Fruit fly (Drosophila melanogaster) whole organism, wandering third instar larva: ENCODE measurements around the gene Mdh2.

Source experiments
- Abd-B ChIP-seq: fragments of >200 bp; optimal IDR thresholded peaks from 2 replicates; lab custom pipeline; 2017; ENCODE audit warnings: missing biosample characterization, missing genetic modification characterization
- CG32264 ChIP-seq: fragments of 200-800 bp; sonication (Bioruptor generic); optimal IDR thresholded peaks from 2 replicates; lab custom pipeline; 2016; ENCODE audit warnings: missing biosample characterization, missing genetic modification characterization
- CrebA ChIP-seq: fragments of 200-800 bp; sonication (Bioruptor generic); optimal IDR thresholded peaks from 2 replicates; lab custom pipeline; 2016; ENCODE audit warnings: missing biosample characterization, mild to moderate bottlenecking, missing genetic modification characterization, borderline replicate concordance
- Dfd ChIP-seq: fragments of >200 bp; optimal IDR thresholded peaks from 2 replicates; lab custom pipeline; 2017; ENCODE audit warnings: missing biosample characterization, missing genetic modification characterization
- Dif ChIP-seq: fragments of 200-275, 200-300 bp; sonication (Bioruptor generic); optimal IDR thresholded peaks from 2 replicates; lab custom pipeline; 2018; ENCODE audit warnings: missing biosample characterization, missing genetic modification characterization; ENCODE audit not compliant: partially characterized antibody
- GATAd ChIP-seq: sonication (Bioruptor generic); optimal IDR thresholded peaks from 2 replicates; lab custom pipeline; 2016; ENCODE audit warnings: missing biosample characterization, missing genetic modification characterization
- HLH106 ChIP-seq: fragments of 200-800 bp; optimal IDR thresholded peaks from 3 replicates; lab custom pipeline; 2019; ENCODE audit warnings: missing biosample characterization, mild to moderate bottlenecking, missing genetic modification characterization, moderate library complexity
- Hnf4 ChIP-seq: fragments of 200-800 bp; sonication (Bioruptor generic); optimal IDR thresholded peaks from 2 replicates; lab custom pipeline; 2016; ENCODE audit warnings: missing biosample characterization, mild to moderate bottlenecking, missing genetic modification characterization
- Hr78 ChIP-seq: fragments of >200 bp; optimal IDR thresholded peaks from 2 replicates; lab custom pipeline; 2017; ENCODE audit warnings: missing biosample characterization, missing genetic modification characterization
- Hr83 ChIP-seq: fragments of 200-300 bp; sonication (Bioruptor generic); optimal IDR thresholded peaks from 2 replicates; lab custom pipeline; 2016; ENCODE audit warnings: missing biosample characterization, mild to moderate bottlenecking, missing genetic modification characterization, moderate library complexity; ENCODE audit not compliant: poor library complexity, severe bottlenecking
- Jra ChIP-seq: sonication (Bioruptor generic); optimal IDR thresholded peaks from 2 replicates; lab custom pipeline; 2016; ENCODE audit warnings: missing biosample characterization, missing genetic modification characterization
- Mio ChIP-seq: sonication (Bioruptor generic); optimal IDR thresholded peaks from 2 replicates; lab custom pipeline; 2016; ENCODE audit warnings: missing biosample characterization, missing genetic modification characterization
- Myc ChIP-seq: fragments of >200 bp; optimal IDR thresholded peaks from 2 replicates; lab custom pipeline; 2017
- N ChIP-seq: fragments of >200 bp; optimal IDR thresholded peaks from 2 replicates; lab custom pipeline; 2018; ENCODE audit warnings: missing biosample characterization, missing external identifiers, missing genetic modification characterization
- OdsH ChIP-seq: fragments of 200-800 bp; sonication (Bioruptor generic); optimal IDR thresholded peaks from 2 replicates; lab custom pipeline; 2016; ENCODE audit warnings: missing biosample characterization, mild to moderate bottlenecking, missing genetic modification characterization
- Rel ChIP-seq, 2 experiments: fragments of 200-800 bp; sonication (Bioruptor generic) in 1 of 2; optimal IDR thresholded peaks; 2 replicates in 1 of 2; 3 replicates in 1 of 2; lab custom pipeline; 2016 to 2019; ENCODE audit warnings: mild to moderate bottlenecking in 2 of 2, missing biosample characterization in 2 of 2, missing genetic modification characterization in 2 of 2, moderate library complexity in 1 of 2
- Sp1 ChIP-seq: fragments of 200-800 bp; sonication (Bioruptor generic); optimal IDR thresholded peaks from 3 replicates; lab custom pipeline; 2019; ENCODE audit warnings: missing biosample characterization, mild to moderate bottlenecking, missing genetic modification characterization, moderate library complexity
- dl ChIP-seq, 2 experiments: fragments of 175-275, 200-275 bp in 1 of 2; fragments of 200-275 bp in 1 of 2; sonication (Bioruptor generic); optimal IDR thresholded peaks; lab custom pipeline; 2018; ENCODE audit warnings: mild to moderate bottlenecking in 2 of 2, missing biosample characterization in 2 of 2, missing genetic modification characterization in 2 of 2, moderate library complexity in 2 of 2; ENCODE audit not compliant: partially characterized antibody in 2 of 2, insufficient read depth in 1 of 2
- dsf ChIP-seq: sonication (Bioruptor generic); optimal IDR thresholded peaks from 2 replicates; lab custom pipeline; 2016; ENCODE audit warnings: missing biosample characterization, missing genetic modification characterization, borderline replicate concordance
- ey ChIP-seq: fragments of 200-800 bp; sonication (Bioruptor generic); optimal IDR thresholded peaks from 2 replicates; lab custom pipeline; 2016; ENCODE audit warnings: missing biosample characterization, missing genetic modification characterization
- foxo ChIP-seq, 2 experiments: fragments of 200-800 bp; sonication (Bioruptor generic); optimal IDR thresholded peaks; 2 replicates in 1 of 2; 3 replicates in 1 of 2; lab custom pipeline; 2016 to 2017; ENCODE audit warnings: missing biosample characterization in 2 of 2, missing genetic modification characterization in 2 of 2
- fru ChIP-seq: fragments of 200-800 bp; sonication (Bioruptor generic); optimal IDR thresholded peaks from 3 replicates; lab custom pipeline; 2016; ENCODE audit warnings: missing biosample characterization, mild to moderate bottlenecking, missing genetic modification characterization
- h ChIP-seq: fragments of 200-800 bp; sonication (Bioruptor generic); optimal IDR thresholded peaks from 3 replicates; lab custom pipeline; 2016; ENCODE audit warnings: missing biosample characterization, mild to moderate bottlenecking, missing genetic modification characterization
- lola ChIP-seq: fragments of >200 bp; optimal IDR thresholded peaks from 2 replicates; lab custom pipeline; 2017; ENCODE audit warnings: missing biosample characterization, missing genetic modification characterization
- pan ChIP-seq: fragments of >200 bp; optimal IDR thresholded peaks from 2 replicates; lab custom pipeline; 2017
- psq ChIP-seq: fragments of 200-800 bp; sonication (Bioruptor generic); optimal IDR thresholded peaks from 3 replicates; lab custom pipeline; 2017; ENCODE audit warnings: missing biosample characterization, mild to moderate bottlenecking, missing genetic modification characterization, moderate library complexity
- sage ChIP-seq: fragments of 200-800 bp; sonication (Bioruptor generic); optimal IDR thresholded peaks from 2 replicates; lab custom pipeline; 2016; ENCODE audit warnings: missing biosample characterization, mild to moderate bottlenecking, missing genetic modification characterization
- sv ChIP-seq: fragments of 200-800 bp; sonication (Bioruptor generic); optimal IDR thresholded peaks from 3 replicates; lab custom pipeline; 2016; ENCODE audit warnings: missing biosample characterization, missing genetic modification characterization
- tai ChIP-seq: sonication (Bioruptor generic); optimal IDR thresholded peaks from 2 replicates; lab custom pipeline; 2016; ENCODE audit warnings: missing biosample characterization, missing genetic modification characterization
- usp ChIP-seq: fragments of >200 bp; optimal IDR thresholded peaks from 2 replicates; lab custom pipeline; 2017; ENCODE audit warnings: missing biosample characterization, missing genetic modification characterization
- woc ChIP-seq: sonication (Bioruptor generic); optimal IDR thresholded peaks from 2 replicates; lab custom pipeline; 2016; ENCODE audit warnings: missing biosample characterization, mild to moderate bottlenecking, missing genetic modification characterization

Gene Mdh2

DNA sequence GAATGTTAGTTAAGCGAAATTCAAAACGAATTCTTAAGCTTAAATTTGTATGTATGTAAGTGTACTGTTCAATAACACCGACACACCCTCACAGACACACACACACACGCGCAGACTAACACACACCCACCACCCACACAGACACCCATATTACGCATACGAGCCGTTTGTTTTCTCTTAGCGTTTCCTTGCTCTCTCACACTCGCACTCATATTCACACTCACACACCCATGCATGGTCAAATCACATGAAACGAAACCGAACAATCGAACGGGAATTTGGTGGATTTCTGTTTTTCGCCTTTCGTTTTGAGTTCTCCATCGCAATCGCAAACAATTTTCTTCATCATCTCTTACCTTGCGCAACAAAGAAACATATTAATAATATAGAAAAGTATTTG is 23.1 kb downstream of the Mdh2 start:
- peak; percentile 69 for TF ChIP-seq Dif (GFP tag; lab: Kevin White, UChicago)
- no peak for TF ChIP-seq Abd-B (GFP tag; lab: Kevin White, UChicago)
- peak in 1 of 2 experiments; percentile 41 for TF ChIP-seq dl (GFP tag; optimal IDR thresholded peaks at IDR 0.05; lab: Kevin White, UChicago; ENCODE audit: insufficient read depth in 1 of 2, partially characterized antibody in 2 of 2)
- TF ChIP-seq N (GFP tag; lab: Kevin White, UChicago): peak; percentile 69
- TF ChIP-seq Rel (GFP tag; optimal IDR thresholded peaks at IDR 0.05; lab: Kevin White, UChicago): no peak
- TF ChIP-seq Rel (tag; optimal IDR thresholded peaks at IDR 0.05; lab: Kevin White, UChicago): peak; percentile 10
- TF ChIP-seq psq (GFP tag; lab: Kevin White, UChicago): peak; percentile 22
- TF ChIP-seq GATAd: no peak
- peak; percentile 16 for TF ChIP-seq Hr83 (GFP tag; lab: Kevin White, UChicago)
- TF ChIP-seq Jra (GFP tag; lab: Kevin White, UChicago): no peak

DNA sequence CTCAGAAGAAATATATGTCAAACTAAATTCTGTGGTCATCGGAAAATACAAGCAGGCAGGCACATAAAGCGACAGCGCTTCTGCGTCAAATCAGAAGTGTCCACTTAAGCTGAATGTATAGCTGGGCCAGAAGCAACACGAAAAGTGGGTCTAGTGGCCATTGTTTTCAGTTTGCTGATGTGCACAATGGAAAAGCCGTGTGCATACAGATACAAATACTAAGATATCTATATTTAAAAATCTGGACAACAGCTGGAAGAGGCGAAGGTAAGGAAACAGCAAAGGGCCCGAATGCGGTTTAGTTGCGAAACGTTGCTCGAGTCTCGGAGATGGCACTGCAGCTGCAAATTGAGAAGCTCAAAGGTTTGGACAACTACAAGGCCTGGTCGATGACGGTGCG is 24.6 kb downstream of the Mdh2 start, which contains the start of gene CG18598:
TSS of gene CG18598 (plus strand) at position 301 of the 400 bp plus-strand sequence.
- no peak for TF ChIP-seq Dif (GFP tag; lab: Kevin White, UChicago)
- no peak for TF ChIP-seq Mio (GFP tag; lab: Kevin White, UChicago)
- TF ChIP-seq HLH106 (tag; lab: Kevin White, UChicago): no peak
- no peak for TF ChIP-seq CG32264 (GFP tag; lab: Kevin White, UChicago)

dm6 chr3R:18251876-18252275 is 25.7 kb downstream of the Mdh2 start:
- TF ChIP-seq foxo (GFP tag; optimal IDR thresholded peaks at IDR 0.05; lab: Kevin White, UChicago) (no peak), Rel (GFP tag; optimal IDR thresholded peaks at IDR 0.05; lab: Kevin White, UChicago) (no peak), Rel (tag; optimal IDR thresholded peaks at IDR 0.05; lab: Kevin White, UChicago) (no peak), psq (GFP tag; lab: Kevin White, UChicago) (no peak), sv (no peak), woc (GFP tag; lab: Kevin White, UChicago) (no peak), GATAd (no peak), Jra (GFP tag; lab: Kevin White, UChicago) (no peak), CrebA (GFP tag; lab: Kevin White, UChicago) (no peak), ey (GFP tag; lab: Kevin White, UChicago) (no peak), usp (GFP tag; lab: Kevin White, UChicago) (no peak), lola (GFP tag; lab: Kevin White, UChicago) (no peak), h (GFP tag; lab: Kevin White, UChicago) (no peak), Sp1 (GFP tag; lab: Kevin White, UChicago) (no peak), pan (lab: Kevin White, UChicago) (no peak), Dfd (GFP tag; lab: Kevin White, UChicago) (no peak), Myc (no peak)

- no peak for TF ChIP-seq Jra (GFP tag; lab: Kevin White, UChicago)
- TF ChIP-seq OdsH (GFP tag; lab: Kevin White, UChicago): no peak
- no peak for TF ChIP-seq GATAd
- no peak for TF ChIP-seq sage (GFP tag; lab: Kevin White, UChicago)
- no peak for TF ChIP-seq lola (GFP tag; lab: Kevin White, UChicago)
- TF ChIP-seq CrebA (GFP tag; lab: Kevin White, UChicago): no peak
- TF ChIP-seq Hnf4 (GFP tag; lab: Kevin White, UChicago): no peak
- TF ChIP-seq Hr78 (GFP tag; lab: Kevin White, UChicago): no peak
- no peak for TF ChIP-seq fru (GFP tag; lab: Kevin White, UChicago)
- TF ChIP-seq dsf (GFP tag; lab: Kevin White, UChicago): no peak
- no peak for TF ChIP-seq tai (GFP tag; lab: Kevin White, UChicago)
- TF ChIP-seq h (GFP tag; lab: Kevin White, UChicago): no peak
Measured at dm6 chr3R:18252578-18252977, 26.4 kb downstream of the Mdh2 start, which contains the start of gene CG12320. Gene CG12320 (minus strand): TSS chr3R:18252734.

- TF ChIP-seq Myc: peak; percentile 9
- peak; percentile 38 for TF ChIP-seq Hr83 (GFP tag; lab: Kevin White, UChicago)
- no peak for TF ChIP-seq dsf (GFP tag; lab: Kevin White, UChicago)
Measured at dm6 chr3R:18255281-18255680, 29.1 kb downstream of the Mdh2 start, which contains the start of the genes Ada2a, Polr2D, Tgs1 and moi. Gene Ada2a (minus strand): TSS chr3R:18255487. Gene Polr2D (minus strand): TSS chr3R:18255487. Gene Tgs1 (plus strand): TSS chr3R:18255530. Gene moi (plus strand): TSS chr3R:18255530.
